Fruit fly (Drosophila melanogaster) whole organism, embryonic: ENCODE measurements around the gene jet.

ENCODE experiments used
- Bgb ChIP-seq: fragments of 200-800 bp; sonication (Bioruptor generic); IDR thresholded peaks from 2 replicates; pipeline ENCODE4 v1.3.6; 2022; ENCODE audit warnings: missing biosample characterization, missing genetic modification characterization; ENCODE audit not compliant: partially characterized antibody
- CG10366 ChIP-seq: fragments of 200-800 bp; sonication (Bioruptor generic); IDR thresholded peaks from 2 replicates; pipeline ENCODE4 v1.3.6; 2022; ENCODE audit warnings: missing biosample characterization, missing genetic modification characterization
- CG11093 ChIP-seq: fragments of 200-800 bp; sonication (Bioruptor generic); IDR thresholded peaks from 3 replicates; pipeline ENCODE4 v1.3.6; 2022; ENCODE audit warnings: missing biosample characterization, missing genetic modification characterization
- CG11398 ChIP-seq: fragments of 200-800 bp; sonication (Bioruptor generic); optimal IDR thresholded peaks from 2 replicates; lab custom pipeline; 2016; ENCODE audit warnings: missing biosample characterization, missing genetic modification characterization
- CG11504 ChIP-seq: fragments of 200-800 bp; sonication (Bioruptor generic); optimal IDR thresholded peaks from 3 replicates; lab custom pipeline; 2019; ENCODE audit warnings: missing biosample characterization, mild to moderate bottlenecking, missing genetic modification characterization, moderate library complexity
- CG12236 ChIP-seq: fragments of 200-800 bp; sonication (Bioruptor generic); optimal IDR thresholded peaks from 2 replicates; lab custom pipeline; 2016; ENCODE audit warnings: missing biosample characterization, missing genetic modification characterization
- CG1233 ChIP-seq: fragments of 200-800 bp; sonication (Bioruptor generic); optimal IDR thresholded peaks from 4 replicates; lab custom pipeline; 2018; ENCODE audit warnings: missing biosample characterization, mild to moderate bottlenecking, missing genetic modification characterization
- CG15479 ChIP-seq: fragments of 200-800 bp; sonication (Bioruptor generic); optimal IDR thresholded peaks from 3 replicates; lab custom pipeline; 2019; ENCODE audit warnings: missing biosample characterization, mild to moderate bottlenecking, missing genetic modification characterization, moderate library complexity
- CG16779 ChIP-seq: fragments of 200-800 bp; sonication (Bioruptor generic); IDR thresholded peaks from 2 replicates; pipeline ENCODE4 v1.3.6; 2022; ENCODE audit warnings: missing biosample characterization, missing genetic modification characterization
- CG17359 ChIP-seq: fragments of 200-800 bp; sonication (Bioruptor generic); optimal IDR thresholded peaks from 3 replicates; lab custom pipeline; 2018; ENCODE audit warnings: missing biosample characterization, mild to moderate bottlenecking, missing genetic modification characterization, moderate library complexity
- CG2875 ChIP-seq: fragments of 200-800 bp; sonication (Bioruptor generic); optimal IDR thresholded peaks from 2 replicates; lab custom pipeline; 2017; ENCODE audit warnings: missing biosample characterization, mild to moderate bottlenecking, missing genetic modification characterization, missing genetic modification reagents
- CG3065 ChIP-seq: fragments of 200-800 bp; sonication (Bioruptor generic); optimal IDR thresholded peaks from 2 replicates; lab custom pipeline; 2016; ENCODE audit warnings: missing biosample characterization, missing genetic modification characterization
- CG7987 ChIP-seq: fragments of 200-800 bp; sonication (Bioruptor generic); optimal IDR thresholded peaks from 2 replicates; lab custom pipeline; 2018; ENCODE audit warnings: missing biosample characterization, mild to moderate bottlenecking, missing genetic modification characterization, moderate library complexity
- CG8281 ChIP-seq: fragments of 200-800 bp; sonication (Bioruptor generic); optimal IDR thresholded peaks from 2 replicates; lab custom pipeline; 2018; ENCODE audit warnings: missing biosample characterization, mild to moderate bottlenecking, missing genetic modification characterization, moderate library complexity
- CG8388 ChIP-seq: fragments of 200-800 bp; sonication (Bioruptor generic); optimal IDR thresholded peaks from 2 replicates; lab custom pipeline; 2019; ENCODE audit warnings: missing biosample characterization, mild to moderate bottlenecking, missing genetic modification characterization, moderate library complexity
- CG8944 ChIP-seq: fragments of 200-800 bp; sonication (Bioruptor generic); optimal IDR thresholded peaks from 3 replicates; lab custom pipeline; 2016; ENCODE audit warnings: missing biosample characterization, missing genetic modification characterization
- CHES-1-like ChIP-seq: fragments of 200-800 bp; sonication (Bioruptor generic); optimal IDR thresholded peaks from 2 replicates; lab custom pipeline; 2016; ENCODE audit warnings: missing biosample characterization, missing genetic modification characterization
- D19A ChIP-seq: fragments of 200-800 bp; optimal IDR thresholded peaks from 3 replicates; lab custom pipeline; 2019; ENCODE audit warnings: missing biosample characterization, mild to moderate bottlenecking, missing genetic modification characterization, moderate library complexity
- Mad ChIP-seq: fragments of 200-800 bp; sonication (Bioruptor generic); optimal IDR thresholded peaks from 2 replicates; lab custom pipeline; 2016; ENCODE audit warnings: missing biosample characterization, missing genetic modification characterization
- Mrtf ChIP-seq: fragments of 200-800 bp; sonication (Bioruptor generic); IDR thresholded peaks from 3 replicates; pipeline ENCODE4 v1.3.6; 2022; ENCODE audit warnings: missing biosample characterization, missing genetic modification characterization
- Opbp ChIP-seq: fragments of 200-800 bp; sonication (Bioruptor generic); IDR thresholded peaks from 3 replicates; pipeline ENCODE4 v1.3.6; 2022; ENCODE audit warnings: missing biosample characterization, missing genetic modification characterization; ENCODE audit not compliant: partially characterized antibody
- Side ChIP-seq: fragments of 200-800 bp; sonication (Bioruptor generic); optimal IDR thresholded peaks from 2 replicates; lab custom pipeline; 2016; ENCODE audit warnings: missing biosample characterization, missing genetic modification characterization
- Xbp1 ChIP-seq: fragments of 200-800 bp; sonication (Bioruptor generic); optimal IDR thresholded peaks from 3 replicates; lab custom pipeline; 2016; ENCODE audit warnings: missing biosample characterization, mild to moderate bottlenecking, missing genetic modification characterization
- amos ChIP-seq: fragments of 200-800 bp; sonication (Bioruptor generic); IDR thresholded peaks from 2 replicates; pipeline ENCODE4 v1.3.6; 2022; ENCODE audit warnings: missing biosample characterization, missing genetic modification characterization; ENCODE audit not compliant: partially characterized antibody
- chif ChIP-seq, 2 experiments: fragments of 200-800 bp; sonication (Bioruptor generic); optimal IDR thresholded peaks; 3 replicates each; lab custom pipeline; 2016; ENCODE audit warnings: missing biosample characterization in 2 of 2, missing genetic modification characterization in 2 of 2
- crc ChIP-seq: fragments of 200-800 bp; sonication (Bioruptor generic); optimal IDR thresholded peaks from 2 replicates; lab custom pipeline; 2016; ENCODE audit warnings: missing biosample characterization, missing genetic modification characterization
- croc ChIP-seq: fragments of 200-800 bp; sonication (Bioruptor generic); conservative IDR thresholded peaks from 3 replicates; pipeline ENCODE4 v1.3.6; 2022; ENCODE audit warnings: missing biosample characterization, missing genetic modification characterization
- dm ChIP-seq: fragments of 200-800 bp; sonication (Bioruptor generic); optimal IDR thresholded peaks from 3 replicates; lab custom pipeline; 2016; ENCODE audit warnings: missing biosample characterization, missing genetic modification characterization
- dpn ChIP-seq, 2 experiments: fragments of 200-800 bp; sonication (Bioruptor generic); optimal IDR thresholded peaks; 3 replicates each; lab custom pipeline; 2016; ENCODE audit warnings: missing biosample characterization in 2 of 2, missing genetic modification characterization in 2 of 2
- fd64A ChIP-seq: fragments of 200-800 bp; sonication (Bioruptor generic); optimal IDR thresholded peaks from 3 replicates; lab custom pipeline; 2018; ENCODE audit warnings: missing biosample characterization, mild to moderate bottlenecking, missing genetic modification characterization
- hth ChIP-seq: fragments of >200 bp; optimal IDR thresholded peaks from 2 replicates; lab custom pipeline; 2017; ENCODE audit warnings: inconsistent platforms
- ken ChIP-seq: fragments of 200-800 bp; sonication (Bioruptor generic); IDR thresholded peaks from 3 replicates; pipeline ENCODE4 v1.3.6; 2022; ENCODE audit warnings: missing biosample characterization, missing genetic modification characterization
- nmo ChIP-seq: fragments of 200-800 bp; sonication (Bioruptor generic); optimal IDR thresholded peaks from 2 replicates; lab custom pipeline; 2018; ENCODE audit warnings: missing biosample characterization, mild to moderate bottlenecking, missing genetic modification characterization, moderate library complexity
- odd ChIP-seq: fragments of 200-800 bp; sonication (Bioruptor generic); optimal IDR thresholded peaks from 2 replicates; lab custom pipeline; 2017; ENCODE audit warnings: missing biosample characterization, mild to moderate bottlenecking, missing genetic modification characterization
- pb ChIP-seq: fragments of 200-800 bp; sonication (Bioruptor generic); optimal IDR thresholded peaks from 3 replicates; lab custom pipeline; 2016; ENCODE audit warnings: missing biosample characterization, missing genetic modification characterization
- phol ChIP-seq: fragments of 200-800 bp; sonication (Bioruptor generic); optimal IDR thresholded peaks from 3 replicates; lab custom pipeline; 2018; ENCODE audit warnings: missing biosample characterization, mild to moderate bottlenecking, missing genetic modification characterization, moderate library complexity
- psq ChIP-seq: fragments of 200-800 bp; sonication (Bioruptor generic); optimal IDR thresholded peaks from 2 replicates; lab custom pipeline; 2017; ENCODE audit warnings: missing biosample characterization, missing genetic modification characterization
- schlank ChIP-seq: fragments of 200-800 bp; sonication (Bioruptor generic); optimal IDR thresholded peaks from 2 replicates; lab custom pipeline; 2018; ENCODE audit warnings: missing biosample characterization, mild to moderate bottlenecking, missing genetic modification characterization
- sqz ChIP-seq: fragments of 200-800 bp; sonication (Bioruptor generic); optimal IDR thresholded peaks from 3 replicates; lab custom pipeline; 2018; ENCODE audit warnings: missing biosample characterization, mild to moderate bottlenecking, missing genetic modification characterization
- usp ChIP-seq: fragments of >200 bp; optimal IDR thresholded peaks from 2 replicates; lab custom pipeline; 2017; ENCODE audit warnings: missing biosample characterization, missing genetic modification characterization
- zfh1 ChIP-seq: fragments of 200-800 bp; sonication (Bioruptor generic); IDR thresholded peaks from 3 replicates; pipeline ENCODE4 v1.3.6; 2022; ENCODE audit warnings: missing biosample characterization, missing genetic modification characterization

The jet gene

DNA sequence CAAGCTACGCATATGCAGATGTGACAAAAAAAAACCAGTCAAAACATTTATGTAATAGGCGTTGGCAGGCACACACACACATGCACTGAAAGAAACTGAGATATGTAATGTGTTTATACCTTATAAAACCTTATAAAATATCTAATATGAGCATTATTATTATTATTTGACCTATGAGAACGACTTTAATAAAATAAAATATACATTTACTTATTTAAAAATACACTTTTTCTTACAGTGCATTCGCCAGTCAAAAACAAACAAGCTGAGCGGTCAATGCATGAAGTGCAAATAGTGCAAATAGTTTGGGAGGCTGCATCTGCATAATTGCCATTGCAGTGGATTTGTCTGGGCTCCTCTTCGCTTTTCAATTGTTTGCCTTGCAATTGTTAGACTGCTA is 41.6 kb downstream of the jet start (continued):
- TF ChIP-seq Bgb: no peak
- TF ChIP-seq odd (GFP tag; lab: Kevin White, UChicago): peak; percentile 71
- TF ChIP-seq Xbp1 (GFP tag; lab: Kevin White, UChicago): peak; percentile 77
- TF ChIP-seq usp (GFP tag; lab: Kevin White, UChicago): no peak
- TF ChIP-seq CG7987: peak; percentile 44
- TF ChIP-seq Side (GFP tag; lab: Kevin White, UChicago): no peak
- TF ChIP-seq amos: no peak
- TF ChIP-seq CG10366 (GFP tag; lab: Robert Waterston, UW): peak; percentile 73
- TF ChIP-seq fd64A (GFP tag; lab: Kevin White, UChicago): peak; percentile 10
- no peak for TF ChIP-seq CG8944 (GFP tag; lab: Kevin White, UChicago)
- no peak for TF ChIP-seq pb (GFP tag; lab: Kevin White, UChicago)
- TF ChIP-seq CG17359 (tag; lab: Kevin White, UChicago): peak; percentile 91
- no peak for TF ChIP-seq Mrtf
- TF ChIP-seq Mad (GFP tag; lab: Kevin White, UChicago): peak; percentile 28
- TF ChIP-seq croc (GFP tag; lab: Robert Waterston, UW): peak; percentile 17; the same call in 2 of the 3 replicates
- TF ChIP-seq D19A (tag; lab: Kevin White, UChicago): peak; percentile 58
- TF ChIP-seq dm (GFP tag; lab: Kevin White, UChicago): no peak
- TF ChIP-seq ken: peak; percentile 68; the same call in 1 of the 3 replicates
- peak; percentile 24 for TF ChIP-seq psq (GFP tag; lab: Kevin White, UChicago)
- no peak for TF ChIP-seq hth (lab: Kevin White, UChicago)
- TF ChIP-seq CG2875: peak; percentile 74
- TF ChIP-seq Opbp: no peak
- peak; percentile 89 for TF ChIP-seq CG11504 (tag; lab: Kevin White, UChicago)
- TF ChIP-seq dpn (GFP tag; optimal IDR thresholded peaks at IDR 0.05; lab: Kevin White, UChicago): peak in 1 of 2 experiments; percentile 56
- no peak for TF ChIP-seq CG12236 (GFP tag; lab: Kevin White, UChicago)
- TF ChIP-seq CG16779 (GFP tag; lab: Robert Waterston, UW): no peak
- peak; percentile 82 for TF ChIP-seq phol (tag; lab: Kevin White, UChicago)
- TF ChIP-seq CG11398: no peak
- TF ChIP-seq schlank (tag; lab: Kevin White, UChicago): no peak
- TF ChIP-seq crc (GFP tag; lab: Kevin White, UChicago): no peak
- TF ChIP-seq CG3065 (GFP tag; lab: Kevin White, UChicago): no peak
- TF ChIP-seq CG11093 (GFP tag; lab: Robert Waterston, UW): 0 out of 3 replicates have a peak, but pooled peaks have one; percentile 17
- TF ChIP-seq chif (GFP tag; optimal IDR thresholded peaks at IDR 0.05; lab: Kevin White, UChicago): peak in 1 of 2 experiments; percentile 22
- peak; percentile 58 for TF ChIP-seq CG1233 (GFP tag; lab: Kevin White, UChicago)
- peak; percentile 59 for TF ChIP-seq CG8281
- peak; percentile 77 for TF ChIP-seq CG8388 (GFP tag; lab: Kevin White, UChicago)
- peak; percentile 67 for TF ChIP-seq zfh1
- TF ChIP-seq nmo (GFP tag; lab: Kevin White, UChicago): peak; percentile 67
- TF ChIP-seq CHES-1-like (GFP tag; lab: Kevin White, UChicago): no peak
- no peak for TF ChIP-seq CG15479 (GFP tag; lab: Kevin White, UChicago)
- peak; percentile 64 for TF ChIP-seq sqz (GFP tag; lab: Kevin White, UChicago)
